Fruit fly (Drosophila melanogaster) whole organism, prepupa: ENCODE results near the gene defl.

Experiments
- Blimp-1 ChIP-seq: fragments of 200-800 bp; sonication (Bioruptor generic); optimal IDR thresholded peaks from 3 replicates; lab custom pipeline; 2017; ENCODE audit warnings: missing biosample characterization, missing genetic modification characterization, mild to moderate bottlenecking, moderate library complexity, missing genetic modification reagents
- CG11294 ChIP-seq: fragments of 200-800 bp; sonication (Bioruptor generic); IDR thresholded peaks from 2 replicates; pipeline ENCODE4 v1.3.6; 2022; ENCODE audit warnings: missing biosample characterization, missing genetic modification characterization

DNA sequence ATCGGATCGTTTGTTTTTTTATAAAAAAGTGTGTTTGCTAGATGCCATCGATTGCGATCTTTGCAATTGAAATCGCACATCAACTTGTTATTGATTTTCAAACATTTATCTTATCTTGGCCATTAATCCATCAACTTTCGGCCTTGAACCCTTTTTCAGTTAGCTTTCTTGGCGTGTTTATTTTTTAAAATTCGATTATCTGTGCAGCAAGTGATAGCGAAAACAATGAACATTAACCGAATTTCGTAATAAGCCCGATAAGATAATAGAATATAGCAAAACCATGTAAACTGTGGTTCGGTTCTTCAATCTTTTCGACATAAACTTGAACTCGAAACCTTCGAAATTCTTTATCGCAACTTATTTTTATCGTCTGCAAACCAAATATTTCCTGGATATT is 48.9 kb upstream of the defl start:
- TF ChIP-seq Blimp-1 (GFP tag; lab: Kevin White, UChicago) (no peak), CG11294 (no peak)
